Fruit fly (Drosophila melanogaster) whole organism, embryonic: ENCODE results near the gene CG3634.
A peak's percentile ranks its signal among the peaks of the same experiment; 100 is the strongest.

Source experiments
- ATbp ChIP-seq: fragments of 200-800 bp; sonication (Bioruptor generic); optimal IDR thresholded peaks from 2 replicates; lab custom pipeline; 2017; ENCODE audit warnings: missing biosample characterization, mild to moderate bottlenecking, missing genetic modification characterization, missing genetic modification reagents
- Aef1 ChIP-seq: fragments of 200-800 bp; sonication (Bioruptor generic); IDR thresholded peaks from 3 replicates; pipeline ENCODE4 v1.3.6; 2022; ENCODE audit warnings: missing biosample characterization, missing genetic modification characterization
- B-H2 ChIP-seq: fragments of 200-800 bp; sonication (Bioruptor generic); optimal IDR thresholded peaks from 2 replicates; lab custom pipeline; 2018; ENCODE audit warnings: missing biosample characterization, mild to moderate bottlenecking, missing genetic modification characterization
- CG10267 ChIP-seq: fragments of 200-800 bp; sonication (Bioruptor generic); optimal IDR thresholded peaks from 2 replicates; lab custom pipeline; 2018; ENCODE audit warnings: missing biosample characterization, mild to moderate bottlenecking, missing genetic modification characterization, moderate library complexity
- CG10274 ChIP-seq: fragments of 200-800 bp; sonication (Bioruptor generic); optimal IDR thresholded peaks from 3 replicates; lab custom pipeline; 2017; ENCODE audit warnings: missing biosample characterization, mild to moderate bottlenecking, missing genetic modification characterization
- CG10959 ChIP-seq: fragments of 200-800 bp; sonication (Bioruptor generic); IDR thresholded peaks from 2 replicates; pipeline ENCODE4 v1.3.6; 2022; ENCODE audit warnings: missing biosample characterization, missing genetic modification characterization
- CG11085 ChIP-seq: fragments of 200-800 bp; sonication (Bioruptor generic); IDR thresholded peaks from 2 replicates; pipeline ENCODE4 v1.3.6; 2022; ENCODE audit warnings: missing biosample characterization, missing genetic modification characterization
- CG11093 ChIP-seq: fragments of 200-800 bp; sonication (Bioruptor generic); IDR thresholded peaks from 3 replicates; pipeline ENCODE4 v1.3.6; 2022; ENCODE audit warnings: missing biosample characterization, missing genetic modification characterization
- CG13624 ChIP-seq: fragments of 200-800 bp; sonication (Bioruptor generic); optimal IDR thresholded peaks from 2 replicates; lab custom pipeline; 2016; ENCODE audit warnings: missing biosample characterization, missing genetic modification characterization
- CG13775 ChIP-seq: fragments of 200-800 bp; sonication (Bioruptor generic); optimal IDR thresholded peaks from 3 replicates; lab custom pipeline; 2017; ENCODE audit warnings: missing biosample characterization, mild to moderate bottlenecking, missing genetic modification characterization
- CG14441 ChIP-seq: fragments of 200-800 bp; sonication (Bioruptor generic); IDR thresholded peaks from 2 replicates; pipeline ENCODE4 v1.3.6; 2022; ENCODE audit warnings: missing biosample characterization, missing genetic modification characterization
- CG18476 ChIP-seq: fragments of 200-800 bp; sonication (Bioruptor generic); optimal IDR thresholded peaks from 2 replicates; lab custom pipeline; 2016; ENCODE audit warnings: missing biosample characterization, mild to moderate bottlenecking, missing genetic modification characterization
- CG31441 ChIP-seq: fragments of 200-800 bp; sonication (Bioruptor generic); IDR thresholded peaks from 2 replicates; pipeline ENCODE4 v1.3.6; 2022; ENCODE audit warnings: missing biosample characterization, missing genetic modification characterization
- CG33557 ChIP-seq: fragments of 200-800 bp; sonication (Bioruptor generic); optimal IDR thresholded peaks from 2 replicates; lab custom pipeline; 2019; ENCODE audit warnings: missing biosample characterization, mild to moderate bottlenecking, missing genetic modification characterization, moderate library complexity
- CG4424 ChIP-seq: fragments of 200-800 bp; sonication (Bioruptor generic); optimal IDR thresholded peaks from 3 replicates; lab custom pipeline; 2016; ENCODE audit warnings: missing biosample characterization, missing genetic modification characterization
- CG8478 ChIP-seq: fragments of >200 bp; optimal IDR thresholded peaks from 2 replicates; lab custom pipeline; 2018
- D19A ChIP-seq: fragments of 200-800 bp; optimal IDR thresholded peaks from 3 replicates; lab custom pipeline; 2019; ENCODE audit warnings: missing biosample characterization, mild to moderate bottlenecking, missing genetic modification characterization, moderate library complexity
- Dll ChIP-seq: fragments of 200-800 bp; sonication (Bioruptor generic); IDR thresholded peaks from 4 replicates; pipeline ENCODE4 v1.3.6; 2022; ENCODE audit warnings: missing biosample characterization, missing genetic modification characterization; ENCODE audit not compliant: partially characterized antibody
- GATAe ChIP-seq: fragments of 200-800 bp; sonication (Bioruptor generic); conservative IDR thresholded peaks from 2 replicates; pipeline ENCODE4 v1.3.6; 2022; ENCODE audit warnings: missing biosample characterization, missing genetic modification characterization
- Gsc ChIP-seq: fragments of 200-800 bp; sonication (Bioruptor generic); IDR thresholded peaks from 2 replicates; pipeline ENCODE4 v1.3.6; 2022; ENCODE audit warnings: missing biosample characterization, missing genetic modification characterization
- HLH54F ChIP-seq: fragments of 200-800 bp; sonication (Bioruptor generic); optimal IDR thresholded peaks from 3 replicates; lab custom pipeline; 2016; ENCODE audit warnings: missing biosample characterization, missing genetic modification characterization
- Lpt ChIP-seq: fragments of >200 bp; optimal IDR thresholded peaks from 2 replicates; lab custom pipeline; 2018; ENCODE audit warnings: missing biosample characterization, missing genetic modification characterization
- MBD-R2 ChIP-seq: fragments of 200-800 bp; sonication (Bioruptor generic); IDR thresholded peaks from 2 replicates; pipeline ENCODE4 v1.3.6; 2022; ENCODE audit warnings: missing biosample characterization, missing genetic modification characterization
- NC2β ChIP-seq: fragments of 200-800 bp; sonication (Bioruptor generic); optimal IDR thresholded peaks from 2 replicates; lab custom pipeline; 2016; ENCODE audit warnings: missing biosample characterization, missing genetic modification characterization
- NFAT ChIP-seq: fragments of 200-800 bp; sonication (Bioruptor generic); IDR thresholded peaks from 2 replicates; pipeline ENCODE4 v1.3.6; 2022; ENCODE audit warnings: missing biosample characterization, missing genetic modification characterization
- Rfx ChIP-seq: fragments of 200-800 bp; sonication (Bioruptor generic); IDR thresholded peaks from 2 replicates; pipeline ENCODE4 v1.3.6; 2022; ENCODE audit warnings: missing biosample characterization, missing genetic modification characterization
- abd-A ChIP-seq: fragments of 200-800 bp; sonication (Bioruptor generic); optimal IDR thresholded peaks from 3 replicates; lab custom pipeline; 2019; ENCODE audit warnings: missing biosample characterization, mild to moderate bottlenecking, missing genetic modification characterization, moderate library complexity
- ash1 ChIP-seq: fragments of 200-800 bp; sonication (Bioruptor generic); optimal IDR thresholded peaks from 2 replicates; lab custom pipeline; 2018; ENCODE audit warnings: missing biosample characterization, mild to moderate bottlenecking, missing genetic modification characterization
- az2 ChIP-seq: fragments of 200-800 bp; sonication (Bioruptor generic); optimal IDR thresholded peaks from 3 replicates; lab custom pipeline; 2016; ENCODE audit warnings: missing biosample characterization, missing genetic modification characterization
- cas ChIP-seq: fragments of 200-800 bp; sonication (Bioruptor generic); IDR thresholded peaks from 2 replicates; pipeline ENCODE4 v1.3.6; 2022; ENCODE audit warnings: missing biosample characterization, missing genetic modification characterization
- cwo ChIP-seq: fragments of 200-800 bp; sonication (Bioruptor generic); optimal IDR thresholded peaks from 3 replicates; lab custom pipeline; 2017; ENCODE audit warnings: missing biosample characterization, missing genetic modification characterization, mild to moderate bottlenecking, moderate library complexity, missing genetic modification reagents
- en ChIP-seq: fragments of 200-800 bp; sonication (Bioruptor generic); optimal IDR thresholded peaks from 2 replicates; lab custom pipeline; 2016; ENCODE audit warnings: missing biosample characterization, missing genetic modification characterization
- gcm ChIP-seq: fragments of 200-800 bp; sonication (Bioruptor generic); optimal IDR thresholded peaks from 2 replicates; lab custom pipeline; 2019; ENCODE audit warnings: missing biosample characterization, mild to moderate bottlenecking, missing genetic modification characterization, moderate library complexity
- jigr1 ChIP-seq: fragments of 200-800 bp; sonication (Bioruptor generic); IDR thresholded peaks from 3 replicates; pipeline ENCODE4 v1.3.6; 2022; ENCODE audit warnings: missing biosample characterization, missing genetic modification characterization
- nmo ChIP-seq: fragments of 200-800 bp; sonication (Bioruptor generic); optimal IDR thresholded peaks from 2 replicates; lab custom pipeline; 2018; ENCODE audit warnings: missing biosample characterization, mild to moderate bottlenecking, missing genetic modification characterization, moderate library complexity
- pzg ChIP-seq: fragments of 200-800 bp; sonication (Bioruptor generic); optimal IDR thresholded peaks from 3 replicates; lab custom pipeline; 2018; ENCODE audit warnings: missing biosample characterization, mild to moderate bottlenecking, missing genetic modification characterization, moderate library complexity
- ranshi ChIP-seq: fragments of 200-800 bp; sonication (Bioruptor generic); IDR thresholded peaks from 2 replicates; pipeline ENCODE4 v1.3.6; 2022; ENCODE audit warnings: missing biosample characterization, missing genetic modification characterization
- sens ChIP-seq: fragments of 200-800 bp; sonication (Bioruptor generic); peaks from one replicate; lab custom pipeline; 2016; ENCODE audit warnings: missing biosample characterization, missing genetic modification characterization
- sim ChIP-seq: fragments of 200-800 bp; sonication (Bioruptor generic); IDR thresholded peaks from 2 replicates; pipeline ENCODE4 v1.3.6; 2022; ENCODE audit warnings: missing biosample characterization, missing genetic modification characterization
- sob ChIP-seq: fragments of 200-800 bp; sonication (Bioruptor generic); IDR thresholded peaks from 2 replicates; pipeline ENCODE4 v1.3.6; 2022; ENCODE audit warnings: missing biosample characterization, missing genetic modification characterization
- sr ChIP-seq: fragments of 200-800 bp; sonication (Bioruptor generic); IDR thresholded peaks from 3 replicates; pipeline ENCODE4 v1.3.6; 2022; ENCODE audit warnings: missing biosample characterization, missing genetic modification characterization
- stwl ChIP-seq: fragments of 200-800 bp; sonication (Bioruptor generic); optimal IDR thresholded peaks from 3 replicates; lab custom pipeline; 2018; ENCODE audit warnings: missing biosample characterization, mild to moderate bottlenecking, missing genetic modification characterization, moderate library complexity
- tio ChIP-seq: fragments of 200-800 bp; sonication (Bioruptor generic); optimal IDR thresholded peaks from 2 replicates; lab custom pipeline; 2017; ENCODE audit warnings: missing biosample characterization, missing genetic modification characterization, inconsistent platforms
- tna ChIP-seq: fragments of 200-800 bp; sonication (Bioruptor generic); IDR thresholded peaks from 2 replicates; pipeline ENCODE4 v1.3.6; 2022; ENCODE audit warnings: missing biosample characterization, missing genetic modification characterization; ENCODE audit not compliant: partially characterized antibody
- toy ChIP-seq: fragments of 200-800 bp; sonication (Bioruptor generic); IDR thresholded peaks from 2 replicates; pipeline ENCODE4 v1.3.6; 2022; ENCODE audit warnings: missing biosample characterization, missing genetic modification characterization
- trem ChIP-seq: fragments of 200-800 bp; optimal IDR thresholded peaks from 3 replicates; lab custom pipeline; 2019; ENCODE audit warnings: missing biosample characterization, mild to moderate bottlenecking, missing genetic modification characterization, moderate library complexity
- ttk ChIP-seq: fragments of 200-800 bp; sonication (Bioruptor generic); IDR thresholded peaks from 2 replicates; pipeline ENCODE4 v2.1.2; 2022; ENCODE audit warnings: missing biosample characterization, missing genetic modification characterization
- unpg ChIP-seq: fragments of 200-800 bp; sonication (Bioruptor generic); optimal IDR thresholded peaks from 3 replicates; lab custom pipeline; 2018; ENCODE audit warnings: missing biosample characterization, mild to moderate bottlenecking, missing genetic modification characterization, moderate library complexity
- vnd ChIP-seq: fragments of 200-800 bp; sonication (Bioruptor generic); IDR thresholded peaks from 3 replicates; pipeline ENCODE4 v1.3.6; 2022; ENCODE audit warnings: missing biosample characterization, missing genetic modification characterization; ENCODE audit not compliant: partially characterized antibody
- vvl ChIP-seq: fragments of 200-800 bp; sonication (Bioruptor generic); IDR thresholded peaks from 2 replicates; pipeline ENCODE4 v1.3.6; 2022; ENCODE audit warnings: missing biosample characterization, missing genetic modification characterization
- zf30C ChIP-seq: fragments of 200-800 bp; sonication (Bioruptor generic); optimal IDR thresholded peaks from 3 replicates; lab custom pipeline; 2018; ENCODE audit warnings: missing biosample characterization, mild to moderate bottlenecking, missing genetic modification characterization

Gene CG3634

dm6 chr3L:20809088-20809999 lies at the start of gene CG3634, which contains the start of gene HIPP1 (continued):
- no peak for TF ChIP-seq CG10274 (GFP tag; lab: Kevin White, UChicago)
- no peak for TF ChIP-seq Aef1
- TF ChIP-seq Gsc (GFP tag; lab: Robert Waterston, UW): no peak
- no peak for TF ChIP-seq CG31441 (GFP tag; lab: Robert Waterston, UW)
- TF ChIP-seq pzg (GFP tag; lab: Kevin White, UChicago): peak; percentile 60
- TF ChIP-seq az2 (GFP tag; lab: Kevin White, UChicago): no peak
- TF ChIP-seq jigr1: no peak
- no peak for TF ChIP-seq toy (GFP tag; lab: Robert Waterston, UW)
- no peak for TF ChIP-seq CG4424 (GFP tag; lab: Kevin White, UChicago)
- no peak for TF ChIP-seq Lpt (GFP tag; lab: Kevin White, UChicago)
- TF ChIP-seq CG18476 (GFP tag; lab: Kevin White, UChicago): no peak
- no peak for TF ChIP-seq unpg (GFP tag; lab: Kevin White, UChicago)
- TF ChIP-seq cwo: no peak
- no peak for TF ChIP-seq tna (GFP tag; lab: Robert Waterston, UW)
- TF ChIP-seq vvl (GFP tag; lab: Robert Waterston, UW): no peak
- no peak for TF ChIP-seq ranshi (GFP tag; lab: Robert Waterston, UW)
- no peak for TF ChIP-seq tio (GFP tag; lab: Kevin White, UChicago)
- no peak for TF ChIP-seq CG10959
- TF ChIP-seq NC2β (GFP tag; lab: Kevin White, UChicago): no peak
- no peak for TF ChIP-seq ttk (GFP tag; lab: Robert Waterston, UW)
- peak; percentile 68; the same call in 2 of the 3 replicates for TF ChIP-seq vnd (GFP tag; lab: Robert Waterston, UW)
- no peak for TF ChIP-seq sim (GFP tag; lab: Robert Waterston, UW)
- no peak for TF ChIP-seq B-H2 (GFP tag; lab: Kevin White, UChicago)
- TF ChIP-seq stwl (tag; lab: Kevin White, UChicago): peak; percentile 9
- no peak for TF ChIP-seq HLH54F (GFP tag; lab: Kevin White, UChicago)
- no peak for TF ChIP-seq GATAe (GFP tag; lab: Robert Waterston, UW)
- TF ChIP-seq ash1 (GFP tag; lab: Kevin White, UChicago): no peak
- no peak for TF ChIP-seq abd-A (tag; lab: Kevin White, UChicago)
- no peak for TF ChIP-seq D19A (tag; lab: Kevin White, UChicago)
- no peak for TF ChIP-seq sob (GFP tag; lab: Robert Waterston, UW)
- TF ChIP-seq ATbp (GFP tag; lab: Kevin White, UChicago): no peak
- peak; percentile 94 for TF ChIP-seq MBD-R2 (GFP tag; lab: Robert Waterston, UW)
- no peak for TF ChIP-seq CG33557 (GFP tag; lab: Kevin White, UChicago)
- TF ChIP-seq Dll (GFP tag; lab: Robert Waterston, UW): peak; percentile 77
- TF ChIP-seq CG14441: no peak
- TF ChIP-seq cas: no peak
- no peak for TF ChIP-seq sens (GFP tag; lab: Kevin White, UChicago)
- peak; percentile 10 for TF ChIP-seq CG13775
- TF ChIP-seq gcm (GFP tag; lab: Kevin White, UChicago): no peak
- TF ChIP-seq zf30C (GFP tag; lab: Kevin White, UChicago): no peak
- TF ChIP-seq CG8478 (lab: Kevin White, UChicago): no peak
- TF ChIP-seq Rfx (GFP tag; lab: Robert Waterston, UW): no peak
- no peak for TF ChIP-seq en (GFP tag; lab: Kevin White, UChicago)
- TF ChIP-seq CG11085: no peak
- TF ChIP-seq nmo: peak; percentile 62
- TF ChIP-seq NFAT: no peak
- TF ChIP-seq CG13624 (GFP tag; lab: Kevin White, UChicago): no peak
- TF ChIP-seq CG10267: peak; percentile 57
- no peak for TF ChIP-seq CG11093 (GFP tag; lab: Robert Waterston, UW)
- TF ChIP-seq sr (GFP tag; lab: Robert Waterston, UW): no peak
- TF ChIP-seq trem (tag; lab: Kevin White, UChicago): peak; percentile 82
